Worm (Caenorhabditis elegans) whole organism, L1 larva: ENCODE results near the gene iff-2.
A peak's percentile ranks its signal among the peaks of the same experiment; 100 is the strongest.

Source experiments
- F16B12.6 ChIP-seq: fragments of 150-350 bp; optimal IDR thresholded peaks from 2 replicates; lab custom pipeline; 2014; ENCODE audit warnings: missing biosample characterization, missing genetic modification characterization
- Y116A8C.19 ChIP-seq: sonication (generic microtip); optimal IDR thresholded peaks from 2 replicates; lab custom pipeline; 2016; ENCODE audit warnings: missing compliant biosample characterization, missing genetic modification characterization, borderline replicate concordance
- aly-2 ChIP-seq: fragments of 150-350 bp; optimal IDR thresholded peaks from 2 replicates; lab custom pipeline; 2014; ENCODE audit warnings: missing biosample characterization, missing genetic modification characterization
- ama-1 ChIP-seq: fragments of 150-350 bp; optimal IDR thresholded peaks from 2 replicates; lab custom pipeline; 2014
- blmp-1 ChIP-seq: fragments of 150-350 bp; optimal IDR thresholded peaks from 2 replicates; lab custom pipeline; 2014; ENCODE audit warnings: missing biosample characterization, missing genetic modification characterization
- ceh-82 ChIP-seq, 3 experiments: fragments of 150-350 bp in 1 of 3; sonication (generic microtip) in 2 of 3; optimal IDR thresholded peaks; 2 replicates each; lab custom pipeline; 2014 to 2017; ENCODE audit warnings: missing biosample characterization in 3 of 3, missing genetic modification characterization in 3 of 3
- ceh-88 ChIP-seq: fragments of 200-800 bp; sonication (Bioruptor generic); IDR thresholded peaks from 2 replicates; pipeline ENCODE4 v1.3.6; 2022; ENCODE audit warnings: missing genetic modification characterization, missing compliant biosample characterization
- ces-1 ChIP-seq: fragments of 150-350 bp; optimal IDR thresholded peaks from 2 replicates; lab custom pipeline; 2014; ENCODE audit warnings: missing biosample characterization, missing genetic modification reagents, missing genetic modification characterization
- dpl-1 ChIP-seq, 3 experiments: fragments of 150-350 bp in 2 of 3; sonication (generic microtip) in 1 of 3; optimal IDR thresholded peaks; 2 replicates each; lab custom pipeline; 2014 to 2017; ENCODE audit warnings: missing biosample characterization in 3 of 3, missing genetic modification characterization in 3 of 3, missing genetic modification reagents in 3 of 3
- dsc-1 ChIP-seq: sonication (generic microtip); optimal IDR thresholded peaks from 2 replicates; lab custom pipeline; 2016; ENCODE audit warnings: mild to moderate bottlenecking, missing genetic modification characterization, missing compliant biosample characterization
- efl-1 ChIP-seq, 4 experiments: fragments of 150-350 bp; optimal IDR thresholded peaks in 3 of 4; peaks in 1 of 4; 1 replicate in 1 of 4; 2 replicates in 3 of 4; lab custom pipeline; 2014; ENCODE audit warnings: missing biosample characterization in 2 of 4, missing genetic modification characterization in 2 of 4, missing genetic modification reagents in 2 of 4
- egl-13 ChIP-seq: sonication (generic microtip); optimal IDR thresholded peaks from 2 replicates; lab custom pipeline; 2016; ENCODE audit warnings: missing genotype, missing genetic modification reagents, missing genetic modification characterization, missing compliant biosample characterization
- egl-27 ChIP-seq, 2 experiments: fragments of 150-350 bp in 1 of 2; sonication (generic microtip); optimal IDR thresholded peaks; 3 replicates each; lab custom pipeline; 2017 to 2018; ENCODE audit warnings: missing biosample characterization in 2 of 2, missing genetic modification characterization in 2 of 2, missing genetic modification reagents in 2 of 2
- elt-2 ChIP-seq: sonication (generic microtip); optimal IDR thresholded peaks from 2 replicates; lab custom pipeline; 2016; ENCODE audit warnings: missing genetic modification characterization, mild to moderate bottlenecking, inconsistent platforms, missing compliant biosample characterization, missing genetic modification reagents
- fkh-10 ChIP-seq: sonication (generic microtip); optimal IDR thresholded peaks from 2 replicates; lab custom pipeline; 2017; ENCODE audit warnings: missing biosample characterization, missing genetic modification reagents, missing genetic modification characterization
- fkh-4 ChIP-seq: sonication (generic microtip); optimal IDR thresholded peaks from 2 replicates; lab custom pipeline; 2016; ENCODE audit warnings: missing compliant biosample characterization, missing genetic modification characterization, borderline replicate concordance
- fkh-8 ChIP-seq: sonication (generic microtip); optimal IDR thresholded peaks from 2 replicates; lab custom pipeline; 2016; ENCODE audit warnings: mild to moderate bottlenecking, missing genetic modification characterization, missing compliant biosample characterization
- grh-1 ChIP-seq: fragments of 200-800 bp; sonication (Bioruptor generic); IDR thresholded peaks from 2 replicates; pipeline ENCODE4 v1.3.6; 2022; ENCODE audit warnings: missing genetic modification reagents, missing genetic modification characterization, missing compliant biosample characterization
- hlh-4 ChIP-seq: sonication (generic microtip); optimal IDR thresholded peaks from 2 replicates; lab custom pipeline; 2016; ENCODE audit warnings: mild to moderate bottlenecking, missing genetic modification characterization, missing compliant biosample characterization
- lin-13 ChIP-seq: fragments of 150-350 bp; optimal IDR thresholded peaks from 2 replicates; lab custom pipeline; 2014; ENCODE audit warnings: missing biosample characterization, missing genetic modification reagents, missing genetic modification characterization
- lin-14 ChIP-seq: fragments of 200-800 bp; sonication (Bioruptor generic); optimal IDR thresholded peaks from 2 replicates; lab custom pipeline; 2018; ENCODE audit warnings: mild to moderate bottlenecking, missing genetic modification characterization, moderate library complexity, missing compliant biosample characterization
- lin-35 ChIP-seq, 2 experiments: fragments of 150-350 bp; optimal IDR thresholded peaks; 2 replicates each; lab custom pipeline; 2014; ENCODE audit warnings: missing biosample characterization in 2 of 2, missing genetic modification characterization in 2 of 2, missing genetic modification reagents in 2 of 2
- lsy-2 ChIP-seq, 2 experiments: fragments of 150-350 bp; optimal IDR thresholded peaks; 2 replicates each; lab custom pipeline; 2014; ENCODE audit warnings: missing biosample characterization in 2 of 2, missing genetic modification characterization in 2 of 2
- mab-9 ChIP-seq: fragments of 200-800 bp; sonication (Bioruptor generic); IDR thresholded peaks from 2 replicates; pipeline ENCODE4 v1.3.6; 2022; ENCODE audit warnings: missing genetic modification reagents, missing genetic modification characterization, missing compliant biosample characterization
- mef-2 ChIP-seq: fragments of 150-350 bp; optimal IDR thresholded peaks from 2 replicates; lab custom pipeline; 2014; ENCODE audit warnings: missing biosample characterization, missing genetic modification characterization
- mep-1 ChIP-seq: fragments of 150-350 bp; optimal IDR thresholded peaks from 2 replicates; lab custom pipeline; 2014; ENCODE audit warnings: missing biosample characterization, missing genetic modification characterization
- nhr-20 ChIP-seq: sonication (generic microtip); optimal IDR thresholded peaks from 2 replicates; lab custom pipeline; 2016; ENCODE audit warnings: mild to moderate bottlenecking, missing genetic modification characterization, missing compliant biosample characterization
- nhr-237 ChIP-seq: fragments of 150-350 bp; optimal IDR thresholded peaks from 2 replicates; lab custom pipeline; 2014; ENCODE audit warnings: missing biosample characterization, missing genetic modification characterization
- nhr-28 ChIP-seq: fragments of 150-350 bp; optimal IDR thresholded peaks from 2 replicates; lab custom pipeline; 2014; ENCODE audit warnings: missing biosample characterization, missing genetic modification characterization
- nhr-47 ChIP-seq: sonication (generic microtip); optimal IDR thresholded peaks from 2 replicates; lab custom pipeline; 2016; ENCODE audit warnings: mild to moderate bottlenecking, missing genetic modification characterization, moderate library complexity, missing compliant biosample characterization
- nhr-71 ChIP-seq: sonication (generic microtip); optimal IDR thresholded peaks from 2 replicates; lab custom pipeline; 2016; ENCODE audit warnings: mild to moderate bottlenecking, missing genetic modification characterization, moderate library complexity, missing compliant biosample characterization
- nhr-76 ChIP-seq: sonication (generic microtip); optimal IDR thresholded peaks from 2 replicates; lab custom pipeline; 2017; ENCODE audit warnings: missing biosample characterization, missing genetic modification characterization
- nhr-84 ChIP-seq: sonication (generic microtip); optimal IDR thresholded peaks from 2 replicates; lab custom pipeline; 2017; ENCODE audit warnings: missing biosample characterization, missing genetic modification characterization
- nhr-85 ChIP-seq: sonication (generic microtip); peaks from one replicate; lab custom pipeline; 2016; ENCODE audit warnings: missing genetic modification characterization, inconsistent platforms, missing compliant biosample characterization
- nhr-90 ChIP-seq: sonication (generic microtip); optimal IDR thresholded peaks from 2 replicates; lab custom pipeline; 2016; ENCODE audit warnings: mild to moderate bottlenecking, missing genetic modification characterization, missing compliant biosample characterization; ENCODE audit not compliant: poor library complexity
- pag-3 ChIP-seq: sonication (generic microtip); optimal IDR thresholded peaks from 2 replicates; lab custom pipeline; 2017; ENCODE audit warnings: missing genetic modification characterization, mild to moderate bottlenecking, missing compliant biosample characterization, antibody characterized with exemption, borderline replicate concordance; ENCODE audit not compliant: insufficient read depth
- pqm-1 ChIP-seq: sonication (generic microtip); optimal IDR thresholded peaks from 3 replicates; lab custom pipeline; 2017; ENCODE audit warnings: missing biosample characterization, missing genetic modification characterization
- skn-1 ChIP-seq: fragments of 150-350 bp; optimal IDR thresholded peaks from 2 replicates; lab custom pipeline; 2014; ENCODE audit warnings: missing biosample characterization, missing genetic modification characterization
- snu-23 ChIP-seq: sonication (generic microtip); optimal IDR thresholded peaks from 2 replicates; lab custom pipeline; 2016; ENCODE audit warnings: missing genetic modification characterization, missing compliant biosample characterization
- sox-4 ChIP-seq: sonication (generic microtip); optimal IDR thresholded peaks from 2 replicates; lab custom pipeline; 2016; ENCODE audit warnings: missing genetic modification characterization, missing compliant biosample characterization
- sup-37 ChIP-seq: fragments of 200-800 bp; sonication (Bioruptor generic); optimal IDR thresholded peaks from 2 replicates; lab custom pipeline; 2018; ENCODE audit warnings: mild to moderate bottlenecking, missing genetic modification characterization, missing compliant biosample characterization
- tbx-2 ChIP-seq: sonication (generic microtip); optimal IDR thresholded peaks from 2 replicates; lab custom pipeline; 2016; ENCODE audit warnings: missing genetic modification characterization, missing compliant biosample characterization
- tlp-1 ChIP-seq: fragments of 150-350 bp; optimal IDR thresholded peaks from 2 replicates; lab custom pipeline; 2014; ENCODE audit warnings: missing biosample characterization, missing genetic modification characterization
- unc-130 ChIP-seq: fragments of 150-350 bp; optimal IDR thresholded peaks from 2 replicates; lab custom pipeline; 2017; ENCODE audit warnings: missing biosample characterization, missing genetic modification characterization, inconsistent platforms
- unc-30 ChIP-seq: sonication (generic microtip); optimal IDR thresholded peaks from 2 replicates; lab custom pipeline; 2017; ENCODE audit warnings: missing biosample characterization, missing genetic modification characterization
- xbp-1 ChIP-seq: sonication (generic microtip); optimal IDR thresholded peaks from 2 replicates; lab custom pipeline; 2016; ENCODE audit warnings: missing genetic modification characterization, missing compliant biosample characterization
- ztf-11 ChIP-seq, 2 experiments: sonication (generic microtip); optimal IDR thresholded peaks; 2 replicates each; lab custom pipeline; 2016 to 2017; ENCODE audit warnings: missing genetic modification characterization in 2 of 2, missing biosample characterization in 1 of 2, missing compliant biosample characterization in 1 of 2
- ztf-4 ChIP-seq: fragments of 150-350 bp; optimal IDR thresholded peaks from 2 replicates; lab custom pipeline; 2014; ENCODE audit warnings: missing biosample characterization, missing genetic modification characterization

iff-2 gene

ce11 chrII:8566039-8566438, 4.9 kb upstream of the iff-2 start, which contains the start of gene stc-1:
stc-1 (minus strand) TSS chrII:8566139.
- TF ChIP-seq lsy-2 (tag; optimal IDR thresholded peaks at IDR 0.05; lab: Kevin White, UChicago) (peak; percentile 6 to 69), mef-2 (no peak), elt-2 (tag; lab: Kevin White, UChicago) (peak; percentile 30), egl-27 (tag; optimal IDR thresholded peaks at IDR 0.05; lab: Kevin White, UChicago) (no peak), dsc-1 (tag; lab: Kevin White, UChicago) (no peak), hlh-4 (tag; lab: Kevin White, UChicago) (no peak), xbp-1 (tag; lab: Kevin White, UChicago) (peak; percentile 78), pqm-1 (no peak), ceh-88 (GFP tag; lab: Robert Waterston, UW) (no peak), nhr-85 (tag; lab: Kevin White, UChicago) (peak; percentile 35), lin-35 (GFP tag; optimal IDR thresholded peaks at IDR 0.05; lab: Kevin White, UChicago) (peak; percentile 67 to 94), ztf-11 (tag; optimal IDR thresholded peaks at IDR 0.05; lab: Kevin White, UChicago) (no peak), lin-13 (GFP tag; lab: Kevin White, UChicago) (peak; percentile 27), nhr-71 (peak; percentile 29), dpl-1 (GFP tag; optimal IDR thresholded peaks at IDR 0.05; lab: Kevin White, UChicago) (peak; percentile 65 to 86 (median 79)), ama-1 (lab: Kevin White, UChicago) (peak; percentile 23), egl-13 (tag; lab: Kevin White, UChicago) (no peak), fkh-4 (no peak), F16B12.6 (peak; percentile 26), fkh-10 (GFP tag; lab: Kevin White, UChicago) (no peak), tlp-1 (tag; lab: Kevin White, UChicago) (no peak), snu-23 (peak; percentile 18), blmp-1 (peak; percentile 34), ceh-82 (tag; optimal IDR thresholded peaks at IDR 0.05; lab: Kevin White, UChicago) (no peak), ztf-4 (no peak), skn-1 (tag; lab: Kevin White, UChicago) (peak; percentile 30), efl-1 (optimal IDR thresholded peaks at IDR 0.05; lab: Kevin White, UChicago) (peak in 1 of 2 experiments; percentile 82), efl-1 (GFP tag; optimal IDR thresholded peaks at IDR 0.05 in 1 of 2; lab: Kevin White, UChicago) (peak; percentile 86 to 98), nhr-90 (tag; lab: Kevin White, UChicago) (peak; percentile 7)

- TF ChIP-seq dpl-1 (GFP tag; optimal IDR thresholded peaks at IDR 0.05; lab: Kevin White, UChicago) (no peak), Y116A8C.19 (tag; lab: Kevin White, UChicago) (no peak), blmp-1 (no peak), nhr-85 (tag; lab: Kevin White, UChicago) (peak; percentile 25), xbp-1 (tag; lab: Kevin White, UChicago) (no peak), nhr-20 (tag; lab: Kevin White, UChicago) (no peak), tbx-2 (tag; lab: Kevin White, UChicago) (no peak), aly-2 (tag; lab: Kevin White, UChicago) (no peak), unc-130 (tag; lab: Kevin White, UChicago) (no peak)
Observed at ce11 chrII:8562002-8562401, 835 bp upstream of the iff-2 start, which contains the start of gene F54C9.14. F54C9.14 (plus strand) TSS chrII:8562302.

DNA sequence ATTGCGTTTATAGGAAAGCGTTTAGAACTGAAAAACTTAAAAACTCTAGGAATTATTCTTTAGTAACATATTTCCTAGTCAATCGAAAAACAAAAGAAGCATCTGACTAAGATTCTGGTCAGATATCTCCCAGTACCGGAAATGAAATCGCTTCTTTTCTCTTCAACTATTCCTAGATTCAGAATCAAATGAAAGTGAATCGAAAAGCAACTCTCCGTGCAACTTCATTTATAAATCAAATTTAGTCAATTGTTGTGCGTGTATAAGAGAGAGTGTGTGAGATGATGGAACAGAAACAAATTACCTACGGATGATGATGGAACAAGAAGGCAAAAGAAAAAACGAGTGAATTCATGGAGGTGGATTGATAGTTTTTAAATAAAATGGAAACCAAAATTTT, 2.0 kb downstream of the iff-2 start:
- TF ChIP-seq blmp-1 (no peak), fkh-8 (no peak), ztf-11 (tag; optimal IDR thresholded peaks at IDR 0.05; lab: Kevin White, UChicago) (no peak), nhr-84 (tag; lab: Kevin White, UChicago) (no peak), fkh-10 (GFP tag; lab: Kevin White, UChicago) (peak; percentile 98), nhr-76 (tag; lab: Kevin White, UChicago) (no peak), egl-13 (tag; lab: Kevin White, UChicago) (no peak), grh-1 (GFP tag; lab: Robert Waterston, UW) (no peak), fkh-4 (no peak), nhr-237 (tag; lab: Kevin White, UChicago) (no peak), ces-1 (peak; percentile 43), pag-3 (tag; lab: Kevin White, UChicago) (no peak), lin-14 (peak; percentile 46), sup-37 (GFP tag; lab: Kevin White, UChicago) (no peak), dsc-1 (tag; lab: Kevin White, UChicago) (peak; percentile 6), unc-30 (tag; lab: Kevin White, UChicago) (no peak), aly-2 (tag; lab: Kevin White, UChicago) (no peak), nhr-28 (no peak), ceh-82 (tag; optimal IDR thresholded peaks at IDR 0.05; lab: Kevin White, UChicago) (no peak), mab-9 (GFP tag; lab: Robert Waterston, UW) (no peak), sox-4 (tag; lab: Kevin White, UChicago) (no peak), skn-1 (tag; lab: Kevin White, UChicago) (no peak), nhr-47 (tag; lab: Kevin White, UChicago) (peak; percentile 18), mep-1 (tag; lab: Kevin White, UChicago) (no peak), snu-23 (peak; percentile 13)
